Fruit fly (Drosophila melanogaster): ENCODE results near the gene rept.

The rept gene

DNA sequence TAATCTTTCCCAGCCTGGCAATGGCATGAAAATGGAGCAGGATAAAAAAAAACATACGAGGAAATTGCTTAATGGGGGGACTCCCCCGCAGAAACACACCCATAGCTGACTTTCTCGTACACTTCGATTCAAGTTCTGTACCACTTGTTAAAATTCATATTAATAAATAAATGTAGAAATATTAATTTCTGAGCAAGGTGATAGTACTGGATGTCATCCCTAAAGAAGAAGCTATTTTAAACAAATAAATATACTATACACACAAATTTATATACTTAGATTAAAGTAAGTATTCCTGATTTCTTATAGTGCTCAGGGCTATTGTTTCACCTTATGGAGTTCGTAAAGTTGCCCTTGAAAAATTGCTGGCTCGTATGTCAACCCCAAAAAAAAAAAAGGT, 49.4 kb upstream of the rept start (continued):
- 0 out of 2 replicates have a peak, but pooled peaks have one; percentile 23 for TF ChIP-seq seq (GFP tag; IDR thresholded peaks at IDR 0.05)
- TF ChIP-seq CG15269 (tag; optimal IDR thresholded peaks at IDR 0.05) = peak; percentile 32
- TF ChIP-seq eve (GFP tag; optimal IDR thresholded peaks at IDR 0.05) = peak in 1 of 2 experiments; percentile 4
- TF ChIP-seq CG3281 (GFP tag; optimal IDR thresholded peaks at IDR 0.05) = peak; percentile 22
- TF ChIP-seq HLH3B (GFP tag; IDR thresholded peaks at IDR 0.05) = no peak
- no peak for TF ChIP-seq CG14441 (GFP tag; IDR thresholded peaks at IDR 0.05)
- TF ChIP-seq sima (GFP tag; optimal IDR thresholded peaks at IDR 0.05) = no peak
- no peak for TF ChIP-seq CHES-1-like (GFP tag; optimal IDR thresholded peaks at IDR 0.05)
- no peak for TF ChIP-seq CG10979 (tag; optimal IDR thresholded peaks at IDR 0.05)
- TF ChIP-seq sqz (GFP tag; optimal IDR thresholded peaks at IDR 0.05) = peak; percentile 47
- no peak for TF ChIP-seq Dp (GFP tag; optimal IDR thresholded peaks at IDR 0.05)
- no peak for TF ChIP-seq croc (GFP tag; conservative IDR thresholded peaks at IDR 0.05)
- no peak for TF ChIP-seq slou (GFP tag; optimal IDR thresholded peaks at IDR 0.05)
- TF ChIP-seq CG4730 (GFP tag; IDR thresholded peaks at IDR 0.05) = no peak
- peak; percentile 1 for TF ChIP-seq cwo (GFP tag; optimal IDR thresholded peaks at IDR 0.05)
- TF ChIP-seq CG2202 (tag; optimal IDR thresholded peaks at IDR 0.05) = no peak
- no peak for TF ChIP-seq Doc3 (GFP tag; IDR thresholded peaks at IDR 0.05; ENCODE audit: partially characterized antibody)
- no peak for TF ChIP-seq sens-2 (GFP tag; IDR thresholded peaks at IDR 0.05)
- no peak for TF ChIP-seq pan (optimal IDR thresholded peaks at IDR 0.05)
- TF ChIP-seq pan (GFP tag; optimal IDR thresholded peaks at IDR 0.05 in 1 of 2, IDR thresholded peaks at IDR 0.05 in 1 of 2) = peak in 1 of 2 experiments; percentile 26
- peak; percentile 5 for TF ChIP-seq CG10267 (tag; optimal IDR thresholded peaks at IDR 0.05)
- no peak for TF ChIP-seq dpn (GFP tag; optimal IDR thresholded peaks at IDR 0.05)
- TF ChIP-seq CG11504 (tag; optimal IDR thresholded peaks at IDR 0.05) = peak; percentile 50
- no peak for TF ChIP-seq tap (tag; optimal IDR thresholded peaks at IDR 0.05)
- no peak for TF ChIP-seq Jarid2 (GFP tag; optimal IDR thresholded peaks at IDR 0.05)
- TF ChIP-seq ERR (GFP tag; optimal IDR thresholded peaks at IDR 0.05) = no peak
- no peak for TF ChIP-seq Vsx1 (GFP tag; optimal IDR thresholded peaks at IDR 0.05)
- no peak for TF ChIP-seq CG10366 (GFP tag; IDR thresholded peaks at IDR 0.05)
- TF ChIP-seq unpg (GFP tag; optimal IDR thresholded peaks at IDR 0.05) = peak; percentile 18
- TF ChIP-seq CG9727 (GFP tag; optimal IDR thresholded peaks at IDR 0.05) = no peak
- TF ChIP-seq CG17186 (GFP tag; optimal IDR thresholded peaks at IDR 0.05) = no peak
- TF ChIP-seq Lhr (GFP tag; optimal IDR thresholded peaks at IDR 0.05) = no peak
- no peak for TF ChIP-seq CG1602 (GFP tag; optimal IDR thresholded peaks at IDR 0.05)
- no peak for TF ChIP-seq mirr (GFP tag; optimal IDR thresholded peaks at IDR 0.05)
- TF ChIP-seq pb (GFP tag; optimal IDR thresholded peaks at IDR 0.05) = no peak
- no peak for TF ChIP-seq Aef1 (GFP tag; IDR thresholded peaks at IDR 0.05)
- TF ChIP-seq CG13775 (GFP tag; optimal IDR thresholded peaks at IDR 0.05) = no peak
- TF ChIP-seq lov (optimal IDR thresholded peaks at IDR 0.05) = no peak
- no peak for TF ChIP-seq lov (GFP tag; IDR thresholded peaks at IDR 0.05)
- TF ChIP-seq gt (GFP tag; IDR thresholded peaks at IDR 0.05) = no peak
- TF ChIP-seq Dip2 (GFP tag; IDR thresholded peaks at IDR 0.05) = no peak
- no peak for TF ChIP-seq Gug (GFP tag; IDR thresholded peaks at IDR 0.05)
- TF ChIP-seq CG10565 (GFP tag; optimal IDR thresholded peaks at IDR 0.05) = no peak
- TF ChIP-seq CG4820 (GFP tag; optimal IDR thresholded peaks at IDR 0.05) = no peak
- no peak for TF ChIP-seq zfh2 (GFP tag; optimal IDR thresholded peaks at IDR 0.05)
- no peak for TF ChIP-seq CG30020 (tag; optimal IDR thresholded peaks at IDR 0.05)
- no peak for TF ChIP-seq NC2β (GFP tag; optimal IDR thresholded peaks at IDR 0.05)
- TF ChIP-seq da (GFP tag; optimal IDR thresholded peaks at IDR 0.05) = no peak
- TF ChIP-seq sna (GFP tag; IDR thresholded peaks at IDR 0.05; ENCODE audit: partially characterized antibody) = no peak
- no peak for TF ChIP-seq yki (optimal IDR thresholded peaks at IDR 0.05)
- peak; percentile 21 for TF ChIP-seq CG2712 (tag; optimal IDR thresholded peaks at IDR 0.05)
- no peak for TF ChIP-seq NFAT (GFP tag; IDR thresholded peaks at IDR 0.05)
- no peak for TF ChIP-seq CG14965 (GFP tag; optimal IDR thresholded peaks at IDR 0.05; ENCODE audit: borderline replicate concordance)

Measured in whole organism, embryonic.